Worm (Caenorhabditis elegans): ENCODE measurements around the gene ZK673.4.

ZK673.4 gene

DNA sequence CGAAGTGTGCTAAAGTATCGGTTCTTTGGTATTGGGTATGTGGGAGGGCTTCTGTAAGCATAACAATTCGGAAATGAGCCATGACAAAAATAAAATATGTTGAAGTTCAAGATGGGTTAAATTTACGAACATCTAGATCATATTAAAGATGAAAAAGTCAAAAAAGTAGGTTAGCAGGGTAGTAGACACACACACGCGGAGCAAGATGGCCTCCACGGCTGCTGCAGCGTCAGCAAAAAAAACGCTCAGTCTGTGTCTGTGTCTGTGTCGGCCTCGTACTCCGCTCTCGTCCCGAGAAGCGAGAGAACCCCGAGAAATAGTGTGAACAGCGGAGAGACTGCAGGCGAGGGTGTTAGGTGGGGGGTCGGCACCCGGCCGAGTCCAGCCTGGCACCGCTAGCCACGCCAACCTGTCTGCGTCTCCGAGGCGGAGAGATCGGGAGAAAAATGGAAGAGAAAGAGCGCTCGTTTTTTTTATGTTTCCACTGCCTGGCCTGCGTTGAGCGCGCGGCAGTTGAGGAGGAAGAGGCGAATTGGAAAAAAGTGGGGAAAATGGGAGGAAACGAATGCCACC lies 49.9 kb downstream of the ZK673.4 start, which contains the start of gene myrf-1:
Gene myrf-1 (minus strand): TSS at position 51 of the 573 bp plus-strand sequence.
- peak; percentile 90 for TF ChIP-seq fkh-8 (tag; optimal IDR thresholded peaks at IDR 0.05)
- peak in 1 of 2 experiments; percentile 75 for TF ChIP-seq ztf-11 (tag; optimal IDR thresholded peaks at IDR 0.05)
- TF ChIP-seq alr-1 (tag; optimal IDR thresholded peaks at IDR 0.05; ENCODE audit: borderline replicate concordance), result no peak
- TF ChIP-seq egl-13 (tag; optimal IDR thresholded peaks at IDR 0.05), result peak; percentile 84
- peak; percentile 37 for TF ChIP-seq pax-3 (tag; optimal IDR thresholded peaks at IDR 0.05)
- no peak for TF ChIP-seq nhr-76 (tag; optimal IDR thresholded peaks at IDR 0.05)
- peak; percentile 66 for TF ChIP-seq isw-1 (GFP tag; IDR thresholded peaks at IDR 0.05)
- peak; percentile 52 for TF ChIP-seq lin-13 (GFP tag; optimal IDR thresholded peaks at IDR 0.05)
- TF ChIP-seq aly-2 (tag; optimal IDR thresholded peaks at IDR 0.05), result no peak
- peak; percentile 75 for TF ChIP-seq nhr-77 (tag; optimal IDR thresholded peaks at IDR 0.05)
- peak; percentile 64 for TF ChIP-seq grh-1 (GFP tag; IDR thresholded peaks at IDR 0.05)
- peak in 1 of 2 experiments; percentile 83 for TF ChIP-seq mdl-1 (tag; optimal IDR thresholded peaks at IDR 0.05)
- TF ChIP-seq snpc-4 (tag; optimal IDR thresholded peaks at IDR 0.05), result peak; percentile 48
- TF ChIP-seq nhr-237 (tag; optimal IDR thresholded peaks at IDR 0.05), result peak; percentile 51
- TF ChIP-seq nhr-90 (tag; optimal IDR thresholded peaks at IDR 0.05; ENCODE audit: poor library complexity), result peak; percentile 73
- TF ChIP-seq pag-3 (tag; optimal IDR thresholded peaks at IDR 0.05; ENCODE audit: borderline replicate concordance, insufficient read depth), result peak; percentile 72
- TF ChIP-seq ets-5 (GFP tag; IDR thresholded peaks at IDR 0.05), result no peak
- no peak for TF ChIP-seq fkh-4 (tag; optimal IDR thresholded peaks at IDR 0.05; ENCODE audit: borderline replicate concordance)
- no peak for TF ChIP-seq ceh-88 (GFP tag; IDR thresholded peaks at IDR 0.05)
- peak; percentile 77 for TF ChIP-seq dsc-1 (tag; optimal IDR thresholded peaks at IDR 0.05)
- no peak for TF ChIP-seq unc-30 (tag; optimal IDR thresholded peaks at IDR 0.05)
- peak; percentile 15 for TF ChIP-seq lin-15B (tag; optimal IDR thresholded peaks at IDR 0.05)
- no peak for TF ChIP-seq hlh-4 (tag; optimal IDR thresholded peaks at IDR 0.05)
- TF ChIP-seq skn-1 (tag; optimal IDR thresholded peaks at IDR 0.05), result peak; percentile 77
- TF ChIP-seq lin-39 (tag; optimal IDR thresholded peaks at IDR 0.05), result no peak
- TF ChIP-seq lir-3 (tag; optimal IDR thresholded peaks at IDR 0.05; ENCODE audit: poor library complexity), result peak; percentile 58
- peak; percentile 73 for TF ChIP-seq mep-1 (tag; optimal IDR thresholded peaks at IDR 0.05)
- TF ChIP-seq ama-1 (optimal IDR thresholded peaks at IDR 0.05), result no peak
- TF ChIP-seq nhr-84 (tag; optimal IDR thresholded peaks at IDR 0.05), result no peak
- TF ChIP-seq nhr-20 (tag; optimal IDR thresholded peaks at IDR 0.05), result peak; percentile 85
- peak; percentile 68 to 76 for TF ChIP-seq lsy-2 (tag; optimal IDR thresholded peaks at IDR 0.05)
- TF ChIP-seq zag-1 (tag; optimal IDR thresholded peaks at IDR 0.05), result no peak
- no peak for TF ChIP-seq unc-98 (GFP tag; IDR thresholded peaks at IDR 0.05)
- peak; percentile 91 for TF ChIP-seq nhr-71 (tag; optimal IDR thresholded peaks at IDR 0.05)
- peak; percentile 10 for TF ChIP-seq mef-2 (tag; optimal IDR thresholded peaks at IDR 0.05)
- TF ChIP-seq xbp-1 (tag; optimal IDR thresholded peaks at IDR 0.05), result peak; percentile 70
- TF ChIP-seq ceh-63 (GFP tag; optimal IDR thresholded peaks at IDR 0.05), result no peak
- no peak for TF ChIP-seq tlp-1 (tag; optimal IDR thresholded peaks at IDR 0.05)
- TF ChIP-seq ztf-4 (tag; optimal IDR thresholded peaks at IDR 0.05), result peak; percentile 80
- TF ChIP-seq C34B4.2 (tag; optimal IDR thresholded peaks at IDR 0.05), result no peak
- TF ChIP-seq efl-1 (optimal IDR thresholded peaks at IDR 0.05), result peak; percentile 72 to 79
- peak; percentile 55 to 91 for TF ChIP-seq efl-1 (GFP tag; optimal IDR thresholded peaks at IDR 0.05 in 1 of 2)
- TF ChIP-seq fos-1 (tag; optimal IDR thresholded peaks at IDR 0.05), result peak; percentile 30
- peak; percentile 54 for TF ChIP-seq sox-4 (tag; optimal IDR thresholded peaks at IDR 0.05)
- no peak for TF ChIP-seq ces-1 (GFP tag; optimal IDR thresholded peaks at IDR 0.05)
- TF ChIP-seq lin-35 (GFP tag; optimal IDR thresholded peaks at IDR 0.05), result peak; percentile 53 to 59
- no peak for TF ChIP-seq sptf-1 (tag; optimal IDR thresholded peaks at IDR 0.05)
- TF ChIP-seq elt-2 (tag; optimal IDR thresholded peaks at IDR 0.05), result peak; percentile 66
- peak; percentile 84 for TF ChIP-seq nhr-11 (tag; optimal IDR thresholded peaks at IDR 0.05)
- TF ChIP-seq C16A3.4 (tag; optimal IDR thresholded peaks at IDR 0.05), result peak; percentile 65
- no peak for TF ChIP-seq hpl-2 (GFP tag; optimal IDR thresholded peaks at IDR 0.05)
- peak; percentile 21 for TF ChIP-seq aha-1 (tag; optimal IDR thresholded peaks at IDR 0.05)
- peak; percentile 99 for TF ChIP-seq nhr-85 (tag)
- peak; percentile 32 to 41 for TF ChIP-seq egl-27 (tag; optimal IDR thresholded peaks at IDR 0.05)
